Fruit fly (Drosophila melanogaster): ENCODE data around the gene fwe.

DNA sequence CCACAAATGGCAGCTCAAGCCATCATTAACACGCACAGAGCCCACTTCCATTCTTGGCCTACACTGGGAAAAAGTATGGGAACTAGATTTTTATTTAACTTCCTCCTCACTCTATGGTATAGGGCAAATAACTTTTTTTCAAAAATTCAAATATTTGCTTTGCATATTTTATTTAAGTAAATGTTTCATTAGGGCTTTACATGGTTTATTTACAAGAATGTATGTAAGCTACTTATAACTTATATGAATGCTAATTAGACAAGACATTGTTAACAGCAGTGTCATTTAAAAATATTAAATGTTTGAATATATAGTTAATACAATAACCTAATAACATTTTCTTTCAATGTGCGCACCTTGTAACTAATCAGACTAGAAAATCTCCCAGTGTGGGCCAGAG lies 40.7 kb downstream of the fwe start:
- TF ChIP-seq CG6808 (GFP tag; optimal IDR thresholded peaks at IDR 0.05) (no peak), CG4318 (GFP tag; optimal IDR thresholded peaks at IDR 0.05) (no peak), cyc (GFP tag; optimal IDR thresholded peaks at IDR 0.05) (no peak), CG6276 (GFP tag; optimal IDR thresholded peaks at IDR 0.05) (no peak), CG6163 (GFP tag; IDR thresholded peaks at IDR 0.05) (no peak), Hr38 (GFP tag; optimal IDR thresholded peaks at IDR 0.05) (no peak), CG11902 (GFP tag; optimal IDR thresholded peaks at IDR 0.05) (no peak), CG7368 (GFP tag; optimal IDR thresholded peaks at IDR 0.05) (no peak), Hr4 (GFP tag; optimal IDR thresholded peaks at IDR 0.05) (no peak), CG1621 (tag; optimal IDR thresholded peaks at IDR 0.05) (no peak), CG34406 (GFP tag; optimal IDR thresholded peaks at IDR 0.05) (no peak), topi (GFP tag; optimal IDR thresholded peaks at IDR 0.05) (no peak)

Data from whole organism, prepupa.